Worm (Caenorhabditis elegans): ENCODE measurements around the gene chpf-2.

Gene chpf-2

ce11 chrV:2999736-3000135 lies 39.4 kb downstream of the chpf-2 start, which contains the start of gene srw-119:
TSS of gene srw-119 (minus strand) at chrV:2999836.
- no peak for TF ChIP-seq ccch-3 (GFP tag; optimal IDR thresholded peaks at IDR 0.05)
- TF ChIP-seq sptf-2 (GFP tag; optimal IDR thresholded peaks at IDR 0.05) = no peak
- TF ChIP-seq tlf-1 (GFP tag; optimal IDR thresholded peaks at IDR 0.05) = no peak
- TF ChIP-seq ceh-100 (GFP tag; IDR thresholded peaks at IDR 0.05) = no peak
- TF ChIP-seq aptf-3 (GFP tag; IDR thresholded peaks at IDR 0.05) = no peak
- no peak for TF ChIP-seq F52B5.7 (tag; optimal IDR thresholded peaks at IDR 0.05)
- TF ChIP-seq let-526 (GFP tag; IDR thresholded peaks at IDR 0.05) = no peak
- TF ChIP-seq Y53F4B.3 (GFP tag; IDR thresholded peaks at IDR 0.05) = no peak
- no peak for TF ChIP-seq lin-35 (GFP tag; optimal IDR thresholded peaks at IDR 0.05)
- TF ChIP-seq F33H1.4 (GFP tag; IDR thresholded peaks at IDR 0.05) = no peak
- TF ChIP-seq attf-5 (GFP tag; optimal IDR thresholded peaks at IDR 0.05) = no peak
- TF ChIP-seq ztf-28 (GFP tag; IDR thresholded peaks at IDR 0.05) = no peak
- no peak for TF ChIP-seq F57C9.4 (tag; optimal IDR thresholded peaks at IDR 0.05)
- TF ChIP-seq attf-6 (GFP tag; IDR thresholded peaks at IDR 0.05) = no peak
- no peak for TF ChIP-seq unc-130 (GFP tag; optimal IDR thresholded peaks at IDR 0.05)

DNA sequence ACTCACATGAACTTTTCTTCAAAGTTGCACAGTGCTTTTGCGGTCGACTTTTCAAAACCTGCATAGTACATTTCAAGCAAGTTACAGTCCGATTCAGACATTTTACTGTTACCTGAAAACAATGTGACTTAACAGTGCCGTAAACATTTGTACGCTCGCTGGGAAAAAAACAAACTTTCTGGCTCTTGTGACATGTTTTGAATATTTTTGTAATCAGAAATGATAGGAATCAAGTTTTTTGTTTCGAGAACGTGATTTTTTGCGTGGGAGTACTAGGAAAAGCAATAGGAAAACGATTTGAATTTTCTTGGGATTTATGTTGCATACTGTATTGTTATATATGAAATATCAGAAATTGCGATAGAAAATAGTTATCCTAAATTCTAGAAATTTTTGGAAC lies 43.1 kb downstream of the chpf-2 start, which contains the start of gene srw-120:
srw-120 (minus strand) TSS at position 101 of the 400 bp plus-strand sequence.
- TF ChIP-seq dpl-1 (GFP tag; optimal IDR thresholded peaks at IDR 0.05) (no peak), aptf-3 (GFP tag; IDR thresholded peaks at IDR 0.05) (no peak), cebp-1 (GFP tag; IDR thresholded peaks at IDR 0.05) (no peak), cebp-1 (tag; optimal IDR thresholded peaks at IDR 0.05) (no peak), somi-1 (GFP tag; optimal IDR thresholded peaks at IDR 0.05) (no peak), nhr-80 (tag; optimal IDR thresholded peaks at IDR 0.05) (no peak), F57A8.1 (GFP tag; optimal IDR thresholded peaks at IDR 0.05) (no peak)

- TF ChIP-seq ama-1 (optimal IDR thresholded peaks at IDR 0.05) (no peak), ama-1 (GFP tag; optimal IDR thresholded peaks at IDR 0.05) (no peak), hmg-20 (GFP tag; IDR thresholded peaks at IDR 0.05) (no peak), dpl-1 (GFP tag; optimal IDR thresholded peaks at IDR 0.05) (no peak), aptf-3 (GFP tag; IDR thresholded peaks at IDR 0.05) (no peak), nfya-2 (GFP tag; IDR thresholded peaks at IDR 0.05) (no peak), ztf-3 (GFP tag; optimal IDR thresholded peaks at IDR 0.05) (no peak), let-607 (tag; optimal IDR thresholded peaks at IDR 0.05) (no peak), T26A5.8 (tag; optimal IDR thresholded peaks at IDR 0.05) (no peak), F55B11.4 (tag; optimal IDR thresholded peaks at IDR 0.05; ENCODE audit: borderline replicate concordance, insufficient read depth) (no peak), snpc-1.1 (tag; optimal IDR thresholded peaks at IDR 0.05; ENCODE audit: insufficient read depth) (no peak), lin-35 (GFP tag; optimal IDR thresholded peaks at IDR 0.05) (no peak)
Measured at ce11 chrV:2993816-2994215, 45.4 kb downstream of the chpf-2 start, which contains the start of gene srw-115. TSS of gene srw-115 (minus strand) at chrV:2993916.

ce11 chrV:2992060-2992459 lies 47.1 kb downstream of the chpf-2 start:
- TF ChIP-seq madf-10 (tag; optimal IDR thresholded peaks at IDR 0.05) (no peak), him-1 (tag; optimal IDR thresholded peaks at IDR 0.05) (no peak), hrde-1 (tag; optimal IDR thresholded peaks at IDR 0.05; ENCODE audit: borderline replicate concordance) (no peak), ets-4 (GFP tag; optimal IDR thresholded peaks at IDR 0.05) (no peak), aptf-3 (GFP tag; IDR thresholded peaks at IDR 0.05) (no peak), F49E8.2 (tag; optimal IDR thresholded peaks at IDR 0.05; ENCODE audit: insufficient read depth) (no peak)
